Fruit fly (Drosophila melanogaster): ENCODE measurements around the gene CG31606.
A peak's percentile ranks its signal among the peaks of the same experiment; 100 is the strongest.

CG31606 gene

DNA sequence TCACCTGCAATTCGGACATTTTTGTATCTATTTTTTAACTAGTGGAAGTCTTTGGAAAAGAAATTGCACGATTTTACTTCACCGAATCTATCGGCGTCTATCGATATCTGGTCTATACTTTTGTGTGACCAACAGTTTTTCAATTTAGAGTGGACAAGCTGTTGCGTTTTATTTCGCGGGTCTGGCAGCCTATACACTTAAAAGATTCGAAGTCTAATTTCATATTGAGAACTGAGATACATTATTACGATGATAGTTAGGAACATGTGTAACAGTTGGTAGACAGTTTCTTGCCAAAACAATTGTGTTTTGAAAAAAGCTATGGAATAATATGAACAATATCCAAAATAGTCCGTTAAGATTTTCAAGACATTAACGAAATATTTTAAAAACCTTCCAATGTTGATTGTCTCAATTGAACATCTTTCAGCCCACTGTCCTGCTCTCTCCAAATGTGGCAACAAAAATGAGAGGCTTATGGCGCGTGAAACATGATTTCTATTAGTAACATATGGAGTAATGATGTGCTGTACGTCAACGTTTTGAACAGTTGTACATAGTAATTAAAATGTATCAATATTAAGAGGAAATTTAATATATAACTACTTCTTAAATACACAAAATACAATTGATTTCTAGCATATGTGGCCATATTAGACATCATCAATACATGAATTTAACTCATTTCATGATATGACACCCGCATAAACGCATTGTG, 15.1 kb downstream of the CG31606 start, which contains the start of gene Acbp1:
Gene Acbp1, minus strand, starts transcription at position 146 of the 718 bp plus-strand sequence.
- peak; percentile 80 for TF ChIP-seq Jra (GFP tag; optimal IDR thresholded peaks at IDR 0.05)
- no peak for TF ChIP-seq pan (optimal IDR thresholded peaks at IDR 0.05)
- TF ChIP-seq psq (GFP tag; optimal IDR thresholded peaks at IDR 0.05): peak; percentile 86
- TF ChIP-seq Vsx2 (GFP tag; optimal IDR thresholded peaks at IDR 0.05; ENCODE audit: partially characterized antibody): no peak
- no peak for TF ChIP-seq Hr78 (GFP tag; optimal IDR thresholded peaks at IDR 0.05)
- TF ChIP-seq br (GFP tag; optimal IDR thresholded peaks at IDR 0.05): peak; percentile 94
- TF ChIP-seq Myc (optimal IDR thresholded peaks at IDR 0.05): no peak
- peak; percentile 92 for TF ChIP-seq Rel (GFP tag; optimal IDR thresholded peaks at IDR 0.05)
- TF ChIP-seq Rel (tag; optimal IDR thresholded peaks at IDR 0.05): peak; percentile 90
- no peak for TF ChIP-seq Dif (GFP tag; optimal IDR thresholded peaks at IDR 0.05; ENCODE audit: partially characterized antibody)
- peak; percentile 95 for TF ChIP-seq tai (GFP tag; optimal IDR thresholded peaks at IDR 0.05)
- TF ChIP-seq Abd-B (GFP tag; optimal IDR thresholded peaks at IDR 0.05): no peak
- no peak for TF ChIP-seq Dfd (GFP tag; optimal IDR thresholded peaks at IDR 0.05)
- peak; percentile 51 for TF ChIP-seq Mio (GFP tag; optimal IDR thresholded peaks at IDR 0.05)
- no peak for TF ChIP-seq lola (GFP tag; optimal IDR thresholded peaks at IDR 0.05)
- TF ChIP-seq OdsH (GFP tag; optimal IDR thresholded peaks at IDR 0.05): peak; percentile 97
- peak; percentile 45 for TF ChIP-seq CG32264 (GFP tag; optimal IDR thresholded peaks at IDR 0.05)
- peak; percentile 38 for TF ChIP-seq CrebA (GFP tag; optimal IDR thresholded peaks at IDR 0.05; ENCODE audit: borderline replicate concordance)
- TF ChIP-seq h (GFP tag; optimal IDR thresholded peaks at IDR 0.05): peak; percentile 94
- TF ChIP-seq rgr (GFP tag; optimal IDR thresholded peaks at IDR 0.05): peak; percentile 96
- TF ChIP-seq dsf (GFP tag; optimal IDR thresholded peaks at IDR 0.05; ENCODE audit: borderline replicate concordance): peak; percentile 73
- TF ChIP-seq foxo (GFP tag; optimal IDR thresholded peaks at IDR 0.05): peak; percentile 53 to 96
- peak; percentile 90 for TF ChIP-seq Hr83 (GFP tag; optimal IDR thresholded peaks at IDR 0.05; ENCODE audit: poor library complexity, severe bottlenecking)
- TF ChIP-seq Sp1 (GFP tag; optimal IDR thresholded peaks at IDR 0.05): peak; percentile 99
- TF ChIP-seq CG9705 (GFP tag; optimal IDR thresholded peaks at IDR 0.05): peak; percentile 94
- peak; percentile 89 for TF ChIP-seq ey (GFP tag; optimal IDR thresholded peaks at IDR 0.05)
- no peak for TF ChIP-seq dl (GFP tag; optimal IDR thresholded peaks at IDR 0.05; ENCODE audit: insufficient read depth in 1 of 2, partially characterized antibody in 2 of 2)
- peak; percentile 67 for TF ChIP-seq GATAd (GFP tag; optimal IDR thresholded peaks at IDR 0.05)
- peak; percentile 92 for TF ChIP-seq sage (GFP tag; optimal IDR thresholded peaks at IDR 0.05)
- peak; percentile 90 for TF ChIP-seq Hnf4 (GFP tag; optimal IDR thresholded peaks at IDR 0.05)
- peak; percentile 95 for TF ChIP-seq fru (GFP tag; optimal IDR thresholded peaks at IDR 0.05)
- TF ChIP-seq dmrt93B (GFP tag; optimal IDR thresholded peaks at IDR 0.05): peak; percentile 90
- TF ChIP-seq woc (GFP tag; optimal IDR thresholded peaks at IDR 0.05): peak; percentile 98
- no peak for TF ChIP-seq jim (GFP tag; optimal IDR thresholded peaks at IDR 0.05)
- TF ChIP-seq HLH106 (tag; optimal IDR thresholded peaks at IDR 0.05): peak; percentile 97
- TF ChIP-seq sv (GFP tag; optimal IDR thresholded peaks at IDR 0.05): peak; percentile 95
- TF ChIP-seq usp (GFP tag; optimal IDR thresholded peaks at IDR 0.05): no peak
- TF ChIP-seq N (GFP tag; optimal IDR thresholded peaks at IDR 0.05): no peak
- TF ChIP-seq brk (GFP tag; optimal IDR thresholded peaks at IDR 0.05): peak; percentile 95

- TF ChIP-seq Hr83 (GFP tag; optimal IDR thresholded peaks at IDR 0.05; ENCODE audit: poor library complexity, severe bottlenecking) (peak; percentile 23), br (GFP tag; optimal IDR thresholded peaks at IDR 0.05) (no peak), CG32264 (GFP tag; optimal IDR thresholded peaks at IDR 0.05) (no peak), dl (GFP tag; optimal IDR thresholded peaks at IDR 0.05; ENCODE audit: insufficient read depth in 1 of 2, partially characterized antibody in 2 of 2) (peak in 1 of 2 experiments; percentile 10), Hnf4 (GFP tag; optimal IDR thresholded peaks at IDR 0.05) (no peak), woc (GFP tag; optimal IDR thresholded peaks at IDR 0.05) (no peak), pan (optimal IDR thresholded peaks at IDR 0.05) (no peak), Dif (GFP tag; optimal IDR thresholded peaks at IDR 0.05; ENCODE audit: partially characterized antibody) (peak; percentile 9), Sp1 (GFP tag; optimal IDR thresholded peaks at IDR 0.05) (no peak), Hr78 (GFP tag; optimal IDR thresholded peaks at IDR 0.05) (no peak), Jra (GFP tag; optimal IDR thresholded peaks at IDR 0.05) (no peak)
These were observed 15.6 kb downstream of the CG31606 start, which contains the start of gene Piezo for dm6 chr2L:8163025-8163351. Piezo (plus strand) TSS chr2L:8163073.

Data from whole organism, wandering third instar larva.